Worm (Caenorhabditis elegans) whole organism, mixed stage, embryonic: Measurements from ENCODE around the gene F01D5.2.

Experiments used
- M03D4.4 ChIP-seq: sonication (generic microtip); optimal IDR thresholded peaks from 2 replicates; lab custom pipeline; 2017; ENCODE audit warnings: mild to moderate bottlenecking, missing genetic modification characterization, missing compliant biosample characterization
- bed-3 ChIP-seq: fragments of 200-800 bp; sonication (Bioruptor generic); optimal IDR thresholded peaks from 3 replicates; lab custom pipeline; 2018; ENCODE audit warnings: mild to moderate bottlenecking, missing genetic modification characterization, moderate library complexity, missing compliant biosample characterization
- blmp-1 ChIP-seq: fragments of 150-350 bp; optimal IDR thresholded peaks from 2 replicates; lab custom pipeline; 2014; ENCODE audit warnings: missing biosample characterization, missing genetic modification characterization
- ceh-39 ChIP-seq: fragments of 150-350 bp; optimal IDR thresholded peaks from 2 replicates; lab custom pipeline; 2014; ENCODE audit warnings: missing biosample characterization, missing genetic modification characterization
- ceh-43 ChIP-seq: fragments of 200-800 bp; sonication (Bioruptor generic); optimal IDR thresholded peaks from 2 replicates; lab custom pipeline; 2018; ENCODE audit warnings: mild to moderate bottlenecking, missing genetic modification characterization, moderate library complexity, missing compliant biosample characterization
- ceh-83 ChIP-seq: fragments of 200-800 bp; sonication (Bioruptor generic); optimal IDR thresholded peaks from 2 replicates; lab custom pipeline; 2018; ENCODE audit warnings: mild to moderate bottlenecking, missing genetic modification characterization, missing compliant biosample characterization
- ces-1 ChIP-seq: fragments of 150-350 bp; optimal IDR thresholded peaks from 2 replicates; lab custom pipeline; 2014; ENCODE audit warnings: missing biosample characterization, missing genetic modification reagents, missing genetic modification characterization
- cnd-1 ChIP-seq: fragments of 200-800 bp; sonication (Bioruptor generic); optimal IDR thresholded peaks from 2 replicates; lab custom pipeline; 2018; ENCODE audit warnings: mild to moderate bottlenecking, missing genetic modification characterization, missing compliant biosample characterization
- drap-1 ChIP-seq: fragments of 200-800 bp; sonication (Bioruptor generic); optimal IDR thresholded peaks from 3 replicates; lab custom pipeline; 2018; ENCODE audit warnings: mild to moderate bottlenecking, missing genetic modification characterization, missing compliant biosample characterization
- elt-1 ChIP-seq: sonication (generic microtip); optimal IDR thresholded peaks from 2 replicates; lab custom pipeline; 2017; ENCODE audit warnings: missing genetic modification characterization, mild to moderate bottlenecking, missing compliant biosample characterization, antibody characterized with exemption, moderate library complexity, borderline replicate concordance; ENCODE audit not compliant: insufficient read depth
- elt-3 ChIP-seq: fragments of 150-350 bp; optimal IDR thresholded peaks from 2 replicates; lab custom pipeline; 2014; ENCODE audit warnings: missing biosample characterization, missing genetic modification characterization
- flh-1 ChIP-seq: fragments of 200-800 bp; sonication (Bioruptor generic); optimal IDR thresholded peaks from 2 replicates; lab custom pipeline; 2018; ENCODE audit warnings: mild to moderate bottlenecking, missing genetic modification characterization, moderate library complexity, missing compliant biosample characterization
- ham-2 ChIP-seq: fragments of 200-800 bp; sonication (Bioruptor generic); optimal IDR thresholded peaks from 2 replicates; lab custom pipeline; 2018; ENCODE audit warnings: mild to moderate bottlenecking, missing genetic modification characterization, missing compliant biosample characterization
- hlh-1 ChIP-seq: fragments of 150-350 bp; optimal IDR thresholded peaks from 2 replicates; lab custom pipeline; 2014; ENCODE audit warnings: missing biosample characterization, missing genetic modification reagents, missing genetic modification characterization
- lsy-2 ChIP-seq: fragments of 150-350 bp; optimal IDR thresholded peaks from 2 replicates; lab custom pipeline; 2014; ENCODE audit warnings: missing biosample characterization, missing genetic modification characterization
- mab-5 ChIP-seq: fragments of 150-350 bp; optimal IDR thresholded peaks from 2 replicates; lab custom pipeline; 2014; ENCODE audit warnings: missing biosample characterization, missing genetic modification characterization
- nhr-12 ChIP-seq: fragments of 150-350 bp; optimal IDR thresholded peaks from 2 replicates; lab custom pipeline; 2014; ENCODE audit warnings: missing biosample characterization, missing genetic modification characterization
- nhr-2 ChIP-seq: fragments of 150-350 bp; optimal IDR thresholded peaks from 2 replicates; lab custom pipeline; 2014; ENCODE audit warnings: missing biosample characterization, missing genetic modification characterization
- nhr-237 ChIP-seq: fragments of 150-350 bp; optimal IDR thresholded peaks from 2 replicates; lab custom pipeline; 2014; ENCODE audit warnings: missing biosample characterization, missing genetic modification characterization
- nhr-28 ChIP-seq: fragments of 150-350 bp; optimal IDR thresholded peaks from 2 replicates; lab custom pipeline; 2014; ENCODE audit warnings: missing biosample characterization, missing genetic modification characterization
- nhr-76 ChIP-seq: sonication (generic microtip); optimal IDR thresholded peaks from 2 replicates; lab custom pipeline; 2017; ENCODE audit warnings: missing biosample characterization, missing genetic modification characterization
- pha-4 ChIP-seq: fragments of 150-350 bp; optimal IDR thresholded peaks from 2 replicates; lab custom pipeline; 2018; ENCODE audit warnings: missing biosample characterization, missing genetic modification reagents, missing genetic modification characterization
- snpc-4 ChIP-seq: fragments of 150-350 bp; optimal IDR thresholded peaks from 2 replicates; lab custom pipeline; 2014; ENCODE audit warnings: missing biosample characterization, missing genetic modification characterization
- sptf-1 ChIP-seq: sonication (generic microtip); optimal IDR thresholded peaks from 2 replicates; lab custom pipeline; 2017; ENCODE audit warnings: mild to moderate bottlenecking, missing genetic modification characterization, moderate library complexity, missing compliant biosample characterization
- tbx-8 ChIP-seq: fragments of 200-800 bp; sonication (Bioruptor generic); optimal IDR thresholded peaks from 2 replicates; lab custom pipeline; 2018; ENCODE audit warnings: mild to moderate bottlenecking, missing genetic modification characterization, moderate library complexity, missing compliant biosample characterization
- unc-120 ChIP-seq: sonication (generic microtip); optimal IDR thresholded peaks from 2 replicates; lab custom pipeline; 2017; ENCODE audit warnings: missing genetic modification characterization, missing compliant biosample characterization; ENCODE audit not compliant: poor library complexity, severe bottlenecking
- unc-39 ChIP-seq: fragments of 150-350 bp; optimal IDR thresholded peaks from 2 replicates; lab custom pipeline; 2014; ENCODE audit warnings: missing biosample characterization, missing genetic modification characterization
- zip-8 ChIP-seq: fragments of 150-350 bp; optimal IDR thresholded peaks from 2 replicates; lab custom pipeline; 2014; ENCODE audit warnings: missing biosample characterization, missing genetic modification characterization
- ztf-11 ChIP-seq: fragments of 150-350 bp; optimal IDR thresholded peaks from 2 replicates; lab custom pipeline; 2014; ENCODE audit warnings: missing biosample characterization, missing genetic modification characterization

F01D5.2 gene

ce11 chrII:14010656-14011376, 12.0 kb upstream of the F01D5.2 start, which contains the start of gene F01D5.8:
Gene F01D5.8, plus strand, starts transcription at chrII:14010706.
- TF ChIP-seq ceh-39 (tag; lab: Kevin White, UChicago) (no peak), hlh-1 (no peak), ceh-83 (GFP tag; lab: Kevin White, UChicago) (no peak), elt-1 (no peak), lsy-2 (tag; lab: Kevin White, UChicago) (no peak), ham-2 (GFP tag; lab: Kevin White, UChicago) (no peak), tbx-8 (no peak), nhr-12 (no peak), nhr-2 (no peak), mab-5 (tag; lab: Kevin White, UChicago) (no peak), nhr-76 (tag; lab: Kevin White, UChicago) (no peak), ztf-11 (tag; lab: Kevin White, UChicago) (no peak), unc-39 (tag; lab: Kevin White, UChicago) (no peak), blmp-1 (no peak), flh-1 (GFP tag; lab: Kevin White, UChicago) (no peak), nhr-28 (tag; lab: Kevin White, UChicago) (no peak), zip-8 (tag; lab: Kevin White, UChicago) (no peak), bed-3 (GFP tag; lab: Kevin White, UChicago) (no peak)
- TF ChIP-seq, all 35 proteins: peak for 0

DNA sequence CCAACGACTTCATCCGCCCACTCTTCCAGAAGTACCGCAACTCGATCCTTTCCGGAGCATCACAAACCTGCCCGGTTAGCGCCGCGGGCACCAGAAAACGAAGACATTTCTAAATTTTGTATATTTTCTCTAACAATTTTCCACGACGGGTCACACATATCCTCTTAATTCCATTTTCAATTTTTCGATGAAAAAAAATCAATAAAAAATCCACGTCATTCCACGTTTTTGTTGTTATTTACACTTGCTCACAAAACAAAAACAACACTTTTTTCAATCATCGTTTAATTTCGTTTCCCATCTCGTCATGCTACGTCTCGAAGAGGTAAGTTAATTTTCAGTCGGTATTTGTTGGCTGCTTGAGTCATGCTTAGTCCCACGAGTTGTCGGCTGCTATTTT, 9.5 kb upstream of the F01D5.2 start, which contains the start of gene F01D5.7:
Gene F01D5.7 (plus strand): TSS at position 301 of the 400 bp plus-strand sequence.
- no peak for TF ChIP-seq cnd-1
- TF ChIP-seq elt-1 = no peak
- TF ChIP-seq ceh-43 (GFP tag; lab: Kevin White, UChicago) = no peak
- no peak for TF ChIP-seq sptf-1 (tag; lab: Kevin White, UChicago)
- TF ChIP-seq bed-3 (GFP tag; lab: Kevin White, UChicago) = no peak

ce11 chrII:14006210-14006609, 7.3 kb upstream of the F01D5.2 start, which contains the start of gene F01D5.6:
Gene F01D5.6, plus strand, starts transcription at chrII:14006510.
- TF ChIP-seq ceh-43 (GFP tag; lab: Kevin White, UChicago) (no peak), nhr-28 (tag; lab: Kevin White, UChicago) (no peak), snpc-4 (tag; lab: Kevin White, UChicago) (no peak), lsy-2 (tag; lab: Kevin White, UChicago) (no peak), elt-1 (no peak), ham-2 (GFP tag; lab: Kevin White, UChicago) (no peak), M03D4.4 (no peak)
- TF ChIP-seq, all 35 proteins: peak for 0

DNA sequence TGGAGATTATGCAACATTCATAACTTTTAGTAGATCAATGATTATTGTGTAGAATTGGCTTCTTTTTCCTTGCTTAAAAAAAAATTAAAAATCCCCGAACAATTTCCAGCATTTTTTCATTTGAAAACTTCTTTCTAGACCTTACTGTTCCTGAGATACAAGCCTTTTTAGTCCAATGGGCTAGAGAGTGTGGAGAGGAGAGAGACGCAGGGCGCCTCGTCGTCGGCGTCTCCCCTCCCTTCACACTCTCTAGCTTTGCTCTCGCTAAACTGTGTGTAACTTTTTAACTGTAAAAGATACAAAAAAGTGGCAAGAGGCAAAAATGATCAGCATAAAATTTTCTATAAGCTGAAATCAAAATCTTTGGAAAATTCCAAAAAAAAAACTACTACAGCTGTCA, 6.3 kb upstream of the F01D5.2 start:
- no peak for TF ChIP-seq unc-39 (tag; lab: Kevin White, UChicago)
- no peak for TF ChIP-seq bed-3 (GFP tag; lab: Kevin White, UChicago)
- TF ChIP-seq hlh-1 = no peak
- no peak for TF ChIP-seq nhr-76 (tag; lab: Kevin White, UChicago)
- TF ChIP-seq nhr-28 (tag; lab: Kevin White, UChicago) = no peak
- no peak for TF ChIP-seq drap-1 (GFP tag; lab: Kevin White, UChicago)
- no peak for TF ChIP-seq pha-4 (tag; lab: Kevin White, UChicago)
- no peak for TF ChIP-seq flh-1 (GFP tag; lab: Kevin White, UChicago)
- TF ChIP-seq ceh-43 (GFP tag; lab: Kevin White, UChicago) = no peak
- TF ChIP-seq elt-1 = no peak
- TF ChIP-seq nhr-237 (tag; lab: Kevin White, UChicago) = no peak
- TF ChIP-seq elt-3 (tag; lab: Kevin White, UChicago) = no peak
- no peak for TF ChIP-seq M03D4.4
- TF ChIP-seq nhr-12 = no peak
- no peak for TF ChIP-seq blmp-1
- TF ChIP-seq ces-1 = no peak
- TF ChIP-seq mab-5 (tag; lab: Kevin White, UChicago) = no peak

DNA sequence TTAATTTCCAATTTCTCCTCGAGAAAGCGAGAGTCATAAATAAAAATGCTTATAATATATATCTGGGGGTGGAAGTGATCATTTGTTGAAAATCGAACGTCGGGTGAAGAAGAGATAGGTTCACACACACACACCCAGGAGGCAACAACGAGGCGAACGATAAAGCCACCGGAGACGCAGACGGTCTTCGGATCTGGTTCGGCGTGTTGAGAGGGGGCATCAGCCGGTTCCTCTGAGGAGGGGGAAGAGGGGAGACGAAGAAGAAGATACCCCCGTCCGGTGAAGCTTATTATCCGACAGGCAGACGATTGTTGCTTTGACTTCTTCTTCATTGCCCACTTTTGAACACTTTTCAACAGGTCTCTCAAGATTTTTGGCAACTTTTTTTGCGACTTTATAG, 5.9 kb upstream of the F01D5.2 start:
- no peak for TF ChIP-seq unc-120 (tag; lab: Kevin White, UChicago)
- peak; percentile 53 for TF ChIP-seq ham-2 (GFP tag; lab: Kevin White, UChicago)
